Fruit fly (Drosophila melanogaster) whole organism, prepupa: ENCODE data around the gene rush.

Experiments
- CG11762 ChIP-seq: fragments of 200-800 bp; sonication (Bioruptor generic); optimal IDR thresholded peaks from 3 replicates; lab custom pipeline; 2016; ENCODE audit warnings: missing biosample characterization, missing genetic modification characterization; ENCODE audit not compliant: insufficient read depth
- achi ChIP-seq: fragments of 200-800 bp; sonication (Bioruptor generic); optimal IDR thresholded peaks from 3 replicates; lab custom pipeline; 2016; ENCODE audit warnings: missing biosample characterization, missing genetic modification characterization
- ss ChIP-seq, 2 experiments: fragments of 200-800 bp; sonication (Bioruptor generic); optimal IDR thresholded peaks; 2 replicates in 1 of 2; 3 replicates in 1 of 2; lab custom pipeline; 2017 to 2018; ENCODE audit warnings: mild to moderate bottlenecking in 2 of 2, missing biosample characterization in 2 of 2, missing genetic modification characterization in 2 of 2, moderate library complexity in 1 of 2

DNA sequence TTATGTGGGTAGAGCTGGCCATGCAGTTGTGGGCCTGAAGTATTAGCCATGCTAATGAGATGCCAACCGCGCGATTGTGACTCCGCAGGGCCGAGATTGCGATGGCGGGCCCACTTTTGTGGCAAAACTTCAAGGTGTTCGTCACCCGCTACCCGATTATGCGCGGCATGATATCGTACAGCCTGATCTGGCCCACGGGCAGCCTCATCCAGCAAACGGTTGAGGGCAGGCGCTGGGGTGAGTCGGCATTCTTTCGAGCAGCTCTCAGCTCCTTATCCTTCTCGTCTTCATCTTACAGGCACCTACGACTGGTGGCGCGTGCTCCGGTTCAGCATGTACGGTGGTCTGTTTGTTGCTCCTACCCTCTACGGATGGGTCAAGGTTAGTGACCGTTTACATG is 8.6 kb upstream of the rush start, which contains the start of gene CG32808:
- TF ChIP-seq CG11762 = no peak
- TF ChIP-seq ss (GFP tag; optimal IDR thresholded peaks at IDR 0.05; lab: Kevin White, UChicago) = no peak
- TF ChIP-seq achi (GFP tag; lab: Kevin White, UChicago) = no peak
